Worm (Caenorhabditis elegans): Measurements from ENCODE around the gene epn-1.

ce11 chrX:14794170-14794569, 24.1 kb downstream of the epn-1 start:
- TF ChIP-seq ceh-82 (tag; optimal IDR thresholded peaks at IDR 0.05): no peak
- no peak for TF ChIP-seq ama-1 (optimal IDR thresholded peaks at IDR 0.05)
- TF ChIP-seq lin-13 (GFP tag; optimal IDR thresholded peaks at IDR 0.05): no peak
- TF ChIP-seq unc-62 (GFP tag; optimal IDR thresholded peaks at IDR 0.05): no peak
- TF ChIP-seq blmp-1 (tag; optimal IDR thresholded peaks at IDR 0.05; ENCODE audit: insufficient read depth): no peak
- no peak for TF ChIP-seq F13H6.1 (tag; optimal IDR thresholded peaks at IDR 0.05)

Data from whole organism, L2 larva.